Worm (Caenorhabditis elegans) whole organism, L1 larva: ENCODE data around the gene D2045.9.
"Not testable (repeated sequence)": the region's sequence is repeated elsewhere in the genome, so short reads cannot be mapped to it uniquely, and the experiment has no call there.

Source experiments
- ama-1 ChIP-seq: fragments of 150-350 bp; optimal IDR thresholded peaks from 2 replicates; lab custom pipeline; 2014
- efl-3 ChIP-seq: fragments of 200-800 bp; sonication (Bioruptor generic); optimal IDR thresholded peaks from 2 replicates; lab custom pipeline; 2018; ENCODE audit warnings: mild to moderate bottlenecking, missing genetic modification characterization, missing compliant biosample characterization
- fkh-10 ChIP-seq: sonication (generic microtip); optimal IDR thresholded peaks from 2 replicates; lab custom pipeline; 2017; ENCODE audit warnings: missing biosample characterization, missing genetic modification reagents, missing genetic modification characterization
- lin-15B ChIP-seq: fragments of 150-350 bp; sonication (generic microtip); optimal IDR thresholded peaks from 3 replicates; lab custom pipeline; 2014; ENCODE audit warnings: missing biosample characterization, missing genetic modification characterization

- not testable (repeated sequence) for TF ChIP-seq lin-15B (tag; lab: Kevin White, UChicago); fkh-10 (GFP tag; lab: Kevin White, UChicago); efl-3 (GFP tag; lab: Kevin White, UChicago); ama-1 (lab: Kevin White, UChicago)
These were observed 36.3 kb upstream of the D2045.9 start, which contains the start of gene H04D03.6 for ce11 chrIII:10438780-10439179.
